Fruit fly (Drosophila melanogaster) whole organism, adult: Measurements from ENCODE around the gene CG14984.

Experiments used
- CG11617 ChIP-seq: fragments of 200-800 bp; sonication (Bioruptor generic); optimal IDR thresholded peaks from 2 replicates; lab custom pipeline; 2017; ENCODE audit warnings: mild to moderate bottlenecking, missing biosample characterization, missing genetic modification reagents, missing genetic modification characterization
- CG12768 ChIP-seq: fragments of 200-800 bp; sonication (Bioruptor generic); optimal IDR thresholded peaks from 2 replicates; lab custom pipeline; 2017; ENCODE audit warnings: missing biosample characterization, missing genetic modification characterization, mild to moderate bottlenecking, moderate library complexity, missing genetic modification reagents
- CG1620 ChIP-seq: fragments of 200-800 bp; sonication (Bioruptor generic); optimal IDR thresholded peaks from 2 replicates; lab custom pipeline; 2016; ENCODE audit warnings: missing biosample characterization, missing genetic modification characterization
- CG33017 ChIP-seq: fragments of 200-800 bp; sonication (Bioruptor generic); optimal IDR thresholded peaks from 2 replicates; lab custom pipeline; 2018; ENCODE audit warnings: missing biosample characterization, mild to moderate bottlenecking, missing genetic modification characterization, moderate library complexity
- Crg-1 ChIP-seq: fragments of 200-800 bp; sonication (Bioruptor generic); optimal IDR thresholded peaks from 2 replicates; lab custom pipeline; 2016; ENCODE audit warnings: missing biosample characterization, missing genetic modification characterization
- Mnt ChIP-seq: fragments of 200-800 bp; sonication (Bioruptor generic); optimal IDR thresholded peaks from 2 replicates; lab custom pipeline; 2016; ENCODE audit warnings: missing biosample characterization, mild to moderate bottlenecking, missing genetic modification characterization
- bab1 ChIP-seq: fragments of 200-800 bp; sonication (Bioruptor generic); optimal IDR thresholded peaks from 3 replicates; lab custom pipeline; 2019; ENCODE audit warnings: missing biosample characterization, mild to moderate bottlenecking, missing genetic modification characterization, moderate library complexity
- cic ChIP-seq: fragments of 200-800 bp; sonication (Bioruptor generic); optimal IDR thresholded peaks from 2 replicates; lab custom pipeline; 2017; ENCODE audit warnings: missing biosample characterization, mild to moderate bottlenecking, missing genetic modification characterization, moderate library complexity
- cnc ChIP-seq, 2 experiments: fragments of >200 bp; optimal IDR thresholded peaks; 2 replicates each; lab custom pipeline; 2017
- kay ChIP-seq: fragments of 200-800 bp; sonication (Bioruptor generic); peaks from one replicate; lab custom pipeline; 2016; ENCODE audit warnings: missing biosample characterization, missing genetic modification characterization, borderline replicate concordance
- ovo ChIP-seq: fragments of 200-800 bp; sonication (Bioruptor generic); optimal IDR thresholded peaks from 2 replicates; lab custom pipeline; 2016; ENCODE audit warnings: missing biosample characterization, missing genetic modification characterization
- pad ChIP-seq: fragments of 200-800 bp; sonication (Bioruptor generic); optimal IDR thresholded peaks from 3 replicates; lab custom pipeline; 2017; ENCODE audit warnings: missing biosample characterization, missing genetic modification characterization, mild to moderate bottlenecking, moderate library complexity, missing genetic modification reagents

DNA sequence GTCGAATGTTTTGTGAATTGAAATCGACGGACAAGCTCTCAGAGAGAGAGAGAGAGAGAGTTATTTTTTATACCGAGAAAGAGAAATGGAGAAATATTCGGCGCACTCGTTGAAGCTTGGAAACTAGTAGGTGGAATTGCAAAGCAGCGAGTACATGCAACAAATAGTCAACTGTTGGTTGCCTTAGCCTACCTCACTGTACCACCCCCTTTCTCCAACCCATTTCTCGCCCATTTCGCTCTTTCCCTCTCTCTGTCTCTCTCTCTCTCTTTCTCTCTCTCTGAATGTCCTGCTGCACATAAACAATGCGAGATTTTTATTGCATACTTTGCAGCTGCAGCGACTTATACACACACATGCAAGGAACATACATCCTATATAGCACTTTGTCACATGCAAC, 11.6 kb upstream of the CG14984 start:
- TF ChIP-seq pad (no peak), CG33017 (tag; lab: Kevin White, UChicago) (no peak), cic (no peak), bab1 (no peak), kay (GFP tag; lab: Kevin White, UChicago) (no peak), CG1620 (GFP tag; lab: Kevin White, UChicago) (no peak), cnc (optimal IDR thresholded peaks at IDR 0.05; lab: Kevin White, UChicago) (no peak), CG12768 (GFP tag; lab: Kevin White, UChicago) (no peak), ovo (no peak), Mnt (GFP tag; lab: Kevin White, UChicago) (no peak), CG11617 (GFP tag; lab: Kevin White, UChicago) (no peak), Crg-1 (no peak)
